Fruit fly (Drosophila melanogaster) whole organism, prepupa: ENCODE data around the gene CG13692.

Experiments
- CG11294 ChIP-seq: fragments of 200-800 bp; sonication (Bioruptor generic); IDR thresholded peaks from 2 replicates; pipeline ENCODE4 v1.3.6; 2022; ENCODE audit warnings: missing biosample characterization, missing genetic modification characterization
- CG11762 ChIP-seq: fragments of 200-800 bp; sonication (Bioruptor generic); optimal IDR thresholded peaks from 3 replicates; lab custom pipeline; 2016; ENCODE audit warnings: missing biosample characterization, missing genetic modification characterization; ENCODE audit not compliant: insufficient read depth
- CG11902 ChIP-seq: fragments of 200-800 bp; sonication (Bioruptor generic); optimal IDR thresholded peaks from 3 replicates; lab custom pipeline; 2016; ENCODE audit warnings: missing biosample characterization, missing genetic modification characterization
- CG1621 ChIP-seq: fragments of 200-800 bp; sonication (Bioruptor generic); optimal IDR thresholded peaks from 3 replicates; lab custom pipeline; 2018; ENCODE audit warnings: missing biosample characterization, mild to moderate bottlenecking, missing genetic modification characterization
- CG16779 ChIP-seq: fragments of 200-800 bp; sonication (Bioruptor generic); optimal IDR thresholded peaks from 3 replicates; lab custom pipeline; 2017; ENCODE audit warnings: missing biosample characterization, mild to moderate bottlenecking, missing genetic modification characterization
- CG3032 ChIP-seq: fragments of 200-800 bp; optimal IDR thresholded peaks from 2 replicates; lab custom pipeline; 2019; ENCODE audit warnings: missing biosample characterization, mild to moderate bottlenecking, missing genetic modification characterization, moderate library complexity
- CG31627 ChIP-seq: fragments of 200-800 bp; sonication (Bioruptor generic); optimal IDR thresholded peaks from 3 replicates; lab custom pipeline; 2016; ENCODE audit warnings: missing biosample characterization, missing genetic modification characterization
- CG32006 ChIP-seq: fragments of 200-800 bp; sonication (Bioruptor generic); optimal IDR thresholded peaks from 3 replicates; lab custom pipeline; 2017; ENCODE audit warnings: missing biosample characterization, mild to moderate bottlenecking, missing genetic modification characterization
- CG34406 ChIP-seq: fragments of 200-800 bp; sonication (Bioruptor generic); optimal IDR thresholded peaks from 3 replicates; lab custom pipeline; 2016; ENCODE audit warnings: missing biosample characterization, missing genetic modification characterization
- CG3919 ChIP-seq: fragments of 200-800 bp; sonication (Bioruptor generic); optimal IDR thresholded peaks from 3 replicates; lab custom pipeline; 2016; ENCODE audit warnings: missing biosample characterization, missing genetic modification characterization
- CG4318 ChIP-seq: fragments of 200-800 bp; sonication (Bioruptor generic); optimal IDR thresholded peaks from 3 replicates; lab custom pipeline; 2017; ENCODE audit warnings: missing biosample characterization, mild to moderate bottlenecking, missing genetic modification characterization
- CG6163 ChIP-seq: fragments of 200-800 bp; sonication (Bioruptor generic); IDR thresholded peaks from 3 replicates; pipeline ENCODE4 v1.3.6; 2022; ENCODE audit warnings: missing biosample characterization, missing genetic modification characterization
- CG6276 ChIP-seq: fragments of 200-800 bp; sonication (Bioruptor generic); optimal IDR thresholded peaks from 2 replicates; lab custom pipeline; 2017; ENCODE audit warnings: missing biosample characterization, mild to moderate bottlenecking, missing genetic modification characterization
- CG6792 ChIP-seq: fragments of 200-800 bp; sonication (Bioruptor generic); optimal IDR thresholded peaks from 3 replicates; lab custom pipeline; 2016; ENCODE audit warnings: missing biosample characterization, missing genetic modification characterization
- CG6854 ChIP-seq: fragments of 200-800 bp; sonication (Bioruptor generic); optimal IDR thresholded peaks from 2 replicates; lab custom pipeline; 2017; ENCODE audit warnings: missing biosample characterization, mild to moderate bottlenecking, missing genetic modification characterization
- CG7368 ChIP-seq: fragments of 200-800 bp; sonication (Bioruptor generic); optimal IDR thresholded peaks from 3 replicates; lab custom pipeline; 2016; ENCODE audit warnings: missing biosample characterization, missing genetic modification characterization
- CG8119 ChIP-seq: fragments of 200-800 bp; sonication (Bioruptor generic); IDR thresholded peaks from 3 replicates; pipeline ENCODE4 v1.3.6; 2022; ENCODE audit warnings: missing biosample characterization, missing genetic modification characterization
- CG8319 ChIP-seq: fragments of 200-800 bp; sonication (Bioruptor generic); optimal IDR thresholded peaks from 3 replicates; lab custom pipeline; 2016; ENCODE audit warnings: missing biosample characterization, missing genetic modification characterization
- CG8632 ChIP-seq: fragments of 200-800 bp; sonication (Bioruptor generic); optimal IDR thresholded peaks from 3 replicates; lab custom pipeline; 2016; ENCODE audit warnings: missing biosample characterization, missing genetic modification characterization
- CG9139 ChIP-seq: fragments of 200-800 bp; sonication (Bioruptor generic); optimal IDR thresholded peaks from 3 replicates; lab custom pipeline; 2017; ENCODE audit warnings: missing biosample characterization, mild to moderate bottlenecking, missing genetic modification characterization
- Eip75B ChIP-seq: fragments of 200-800 bp; sonication (Bioruptor generic); optimal IDR thresholded peaks from 3 replicates; lab custom pipeline; 2016; ENCODE audit warnings: missing biosample characterization, missing genetic modification characterization
- Eip78C ChIP-seq: fragments of 200-800 bp; sonication (Bioruptor generic); peaks from one replicate; lab custom pipeline; 2016; ENCODE audit warnings: missing biosample characterization, missing genetic modification characterization
- Eip93F ChIP-seq: fragments of 200-800 bp; sonication (Bioruptor generic); optimal IDR thresholded peaks from 2 replicates; lab custom pipeline; 2016; ENCODE audit warnings: missing biosample characterization, mild to moderate bottlenecking, missing genetic modification characterization
- Ets96B ChIP-seq: fragments of 200-800 bp; optimal IDR thresholded peaks from 2 replicates; lab custom pipeline; 2019; ENCODE audit warnings: missing biosample characterization, mild to moderate bottlenecking, missing genetic modification characterization, moderate library complexity
- Gug ChIP-seq: fragments of 200-800 bp; sonication (Bioruptor generic); IDR thresholded peaks from 2 replicates; pipeline ENCODE4 v1.3.6; 2022; ENCODE audit warnings: missing biosample characterization, missing genetic modification characterization
- Hr38 ChIP-seq: sonication (Bioruptor generic); optimal IDR thresholded peaks from 2 replicates; lab custom pipeline; 2016; ENCODE audit warnings: missing biosample characterization, missing genetic modification characterization
- Lpt ChIP-seq: fragments of 200-800 bp; sonication (Bioruptor generic); optimal IDR thresholded peaks from 3 replicates; lab custom pipeline; 2016; ENCODE audit warnings: missing biosample characterization, missing genetic modification characterization
- Met ChIP-seq: fragments of 200-800 bp; sonication (Bioruptor generic); optimal IDR thresholded peaks from 3 replicates; lab custom pipeline; 2016; ENCODE audit warnings: missing biosample characterization, missing genetic modification characterization
- Smox ChIP-seq: fragments of 200-800 bp; sonication (Bioruptor generic); optimal IDR thresholded peaks from 3 replicates; lab custom pipeline; 2016; ENCODE audit warnings: missing biosample characterization, missing genetic modification characterization
- Sox102F ChIP-seq: fragments of 200-800 bp; sonication (Bioruptor generic); optimal IDR thresholded peaks from 2 replicates; lab custom pipeline; 2016; ENCODE audit warnings: missing biosample characterization, mild to moderate bottlenecking, missing genetic modification characterization
- Sox14 ChIP-seq: fragments of 200-800 bp; sonication (Bioruptor generic); optimal IDR thresholded peaks from 3 replicates; lab custom pipeline; 2016; ENCODE audit warnings: missing biosample characterization, missing genetic modification characterization
- Sox15 ChIP-seq: fragments of 200-800 bp; sonication (Bioruptor generic); optimal IDR thresholded peaks from 3 replicates; lab custom pipeline; 2016; ENCODE audit warnings: missing biosample characterization, missing genetic modification characterization
- achi ChIP-seq: fragments of 200-800 bp; sonication (Bioruptor generic); optimal IDR thresholded peaks from 3 replicates; lab custom pipeline; 2016; ENCODE audit warnings: missing biosample characterization, missing genetic modification characterization
- dac ChIP-seq: fragments of 200-800 bp; sonication (Bioruptor generic); optimal IDR thresholded peaks from 2 replicates; lab custom pipeline; 2017; ENCODE audit warnings: missing biosample characterization, mild to moderate bottlenecking, missing genetic modification characterization
- dsx ChIP-seq: fragments of 200-800 bp; optimal IDR thresholded peaks from 3 replicates; lab custom pipeline; 2019; ENCODE audit warnings: missing biosample characterization, mild to moderate bottlenecking, missing genetic modification characterization, moderate library complexity; ENCODE audit not compliant: poor library complexity, severe bottlenecking
- esn ChIP-seq: fragments of 200-800 bp; sonication (Bioruptor generic); optimal IDR thresholded peaks from 2 replicates; lab custom pipeline; 2016; ENCODE audit warnings: missing biosample characterization, mild to moderate bottlenecking, missing genetic modification characterization, moderate library complexity
- fd59A ChIP-seq: fragments of 200-800 bp; sonication (Bioruptor generic); optimal IDR thresholded peaks from 2 replicates; lab custom pipeline; 2017; ENCODE audit warnings: missing biosample characterization, mild to moderate bottlenecking, missing genetic modification characterization, missing genetic modification reagents
- fkh ChIP-seq: fragments of 200-800 bp; sonication (Bioruptor generic); optimal IDR thresholded peaks from 3 replicates; lab custom pipeline; 2017; ENCODE audit warnings: missing biosample characterization, mild to moderate bottlenecking, missing genetic modification characterization, moderate library complexity
- lz ChIP-seq: fragments of 200-800 bp; sonication (Bioruptor generic); optimal IDR thresholded peaks from 3 replicates; lab custom pipeline; 2016; ENCODE audit warnings: missing biosample characterization, missing genetic modification characterization
- pdm3 ChIP-seq: fragments of 200-800 bp; sonication (Bioruptor generic); optimal IDR thresholded peaks from 3 replicates; lab custom pipeline; 2016; ENCODE audit warnings: missing biosample characterization, missing genetic modification characterization
- spab ChIP-seq: fragments of 200-800 bp; sonication (Bioruptor generic); optimal IDR thresholded peaks from 2 replicates; lab custom pipeline; 2017; ENCODE audit warnings: missing biosample characterization, mild to moderate bottlenecking, missing genetic modification characterization, missing genetic modification reagents
- ss ChIP-seq, 2 experiments: fragments of 200-800 bp; sonication (Bioruptor generic); optimal IDR thresholded peaks; 2 replicates in 1 of 2; 3 replicates in 1 of 2; lab custom pipeline; 2017 to 2018; ENCODE audit warnings: mild to moderate bottlenecking in 2 of 2, missing biosample characterization in 2 of 2, missing genetic modification characterization in 2 of 2, moderate library complexity in 1 of 2
- svp ChIP-seq: fragments of 200-800 bp; sonication (Bioruptor generic); peaks from one replicate; lab custom pipeline; 2016; ENCODE audit warnings: missing biosample characterization, missing genetic modification characterization
- topi ChIP-seq: fragments of 200-800 bp; sonication (Bioruptor generic); optimal IDR thresholded peaks from 3 replicates; lab custom pipeline; 2016; ENCODE audit warnings: missing biosample characterization, missing genetic modification characterization

CG13692 gene

dm6 chr2L:451705-452472, 30.3 kb downstream of the CG13692 start (continued):
- no peak for TF ChIP-seq ss (GFP tag; optimal IDR thresholded peaks at IDR 0.05; lab: Kevin White, UChicago)
- TF ChIP-seq Lpt (GFP tag; lab: Kevin White, UChicago), result no peak
- no peak for TF ChIP-seq CG8319 (GFP tag; lab: Kevin White, UChicago)
- no peak for TF ChIP-seq Eip78C (GFP tag; lab: Kevin White, UChicago)
- TF ChIP-seq CG31627 (GFP tag; lab: Kevin White, UChicago), result no peak
- no peak for TF ChIP-seq dac (GFP tag; lab: Kevin White, UChicago)
- TF ChIP-seq CG6163, result peak; percentile 16; the same call in 1 of the 3 replicates
- no peak for TF ChIP-seq Eip75B (GFP tag; lab: Kevin White, UChicago)
- no peak for TF ChIP-seq CG8632 (GFP tag; lab: Kevin White, UChicago)
- no peak for TF ChIP-seq Sox102F (GFP tag; lab: Kevin White, UChicago)
- TF ChIP-seq CG6792 (GFP tag; lab: Kevin White, UChicago), result peak; percentile 48
- no peak for TF ChIP-seq CG4318 (GFP tag; lab: Kevin White, UChicago)
- TF ChIP-seq Sox15 (GFP tag; lab: Kevin White, UChicago), result no peak
- TF ChIP-seq CG11294, result 0 out of 2 replicates have a peak, but pooled peaks have one; percentile 35
- no peak for TF ChIP-seq Hr38 (GFP tag; lab: Kevin White, UChicago)
- no peak for TF ChIP-seq CG11902 (GFP tag; lab: Kevin White, UChicago)
- peak; percentile 10 for TF ChIP-seq CG1621 (tag; lab: Kevin White, UChicago)
- peak; percentile 19 for TF ChIP-seq dsx
- TF ChIP-seq CG11762, result peak; percentile 18
- no peak for TF ChIP-seq Met (GFP tag; lab: Kevin White, UChicago)
- peak; percentile 45 for TF ChIP-seq CG7368 (GFP tag; lab: Kevin White, UChicago)
- no peak for TF ChIP-seq svp (GFP tag; lab: Kevin White, UChicago)
- TF ChIP-seq CG34406, result peak; percentile 28
- no peak for TF ChIP-seq spab (GFP tag; lab: Kevin White, UChicago)
- TF ChIP-seq topi (GFP tag; lab: Kevin White, UChicago), result no peak
- no peak for TF ChIP-seq CG9139 (GFP tag; lab: Kevin White, UChicago)
- no peak for TF ChIP-seq lz
- peak; percentile 20 for TF ChIP-seq Ets96B (tag; lab: Kevin White, UChicago)
- peak; percentile 50 for TF ChIP-seq CG3032 (tag; lab: Kevin White, UChicago)

- TF ChIP-seq achi (no peak), CG8119 (GFP tag; lab: Robert Waterston, UW) (no peak), Lpt (GFP tag; lab: Kevin White, UChicago) (no peak), fkh (GFP tag; lab: Kevin White, UChicago) (no peak), esn (no peak), Eip75B (GFP tag; lab: Kevin White, UChicago) (no peak), Gug (GFP tag; lab: Robert Waterston, UW) (no peak), CG3919 (GFP tag; lab: Kevin White, UChicago) (peak; percentile 2), CG6854 (peak; percentile 11), Ets96B (tag; lab: Kevin White, UChicago) (no peak), CG16779 (tag; lab: Kevin White, UChicago) (no peak), topi (GFP tag; lab: Kevin White, UChicago) (no peak), CG6792 (GFP tag; lab: Kevin White, UChicago) (no peak), Sox14 (GFP tag; lab: Kevin White, UChicago) (peak; percentile 74), CG32006 (GFP tag; lab: Kevin White, UChicago) (no peak), CG31627 (GFP tag; lab: Kevin White, UChicago) (no peak), Eip93F (GFP tag; lab: Kevin White, UChicago) (no peak), pdm3 (GFP tag; lab: Kevin White, UChicago) (no peak), fd59A (GFP tag; lab: Kevin White, UChicago) (no peak), lz (no peak), CG6163 (0 out of 3 replicates have a peak, but pooled peaks have one; percentile 42), CG34406 (no peak), CG6276 (GFP tag; lab: Kevin White, UChicago) (no peak), Smox (no peak)
Measured at dm6 chr2L:452872-453271, 31.3 kb downstream of the CG13692 start, which contains the start of the genes crq and shv. Gene crq (minus strand): TSS chr2L:453024. Gene shv (plus strand): TSS chr2L:453108.
